Fruit fly (Drosophila melanogaster): ENCODE results near the gene Fibp.

- TF ChIP-seq Pif1B (GFP tag; optimal IDR thresholded peaks at IDR 0.05), result no peak
- TF ChIP-seq Snoo (tag; optimal IDR thresholded peaks at IDR 0.05), result peak; percentile 34
- TF ChIP-seq rn (GFP tag; IDR thresholded peaks at IDR 0.05), result no peak
- TF ChIP-seq CG8159 (tag; optimal IDR thresholded peaks at IDR 0.05), result no peak
These were observed 2.2 kb downstream of the Fibp start, which contains the start of gene cyc for dm6 chr3L:19815472-19816150.
